Worm (Caenorhabditis elegans) whole organism, L3 larva: Measurements from ENCODE around the gene srh-235.

Source experiments
- aly-2 ChIP-seq: fragments of 150-350 bp; optimal IDR thresholded peaks from 2 replicates; lab custom pipeline; 2014; ENCODE audit warnings: missing biosample characterization, missing genetic modification characterization
- ama-1 ChIP-seq: fragments of 150-350 bp; optimal IDR thresholded peaks from 2 replicates; lab custom pipeline; 2018
- ceh-82 ChIP-seq: fragments of 150-350 bp; optimal IDR thresholded peaks from 2 replicates; lab custom pipeline; 2014; ENCODE audit warnings: missing biosample characterization, missing genetic modification characterization
- ceh-9 ChIP-seq: sonication (generic microtip); optimal IDR thresholded peaks from 2 replicates; lab custom pipeline; 2018; ENCODE audit warnings: missing biosample characterization, missing genetic modification characterization
- elt-3 ChIP-seq, 3 experiments: fragments of 150-350 bp in 1 of 3; sonication (generic microtip) in 2 of 3; optimal IDR thresholded peaks; 2 replicates in 2 of 3; 4 replicates in 1 of 3; lab custom pipeline; 2014 to 2017; ENCODE audit warnings: missing biosample characterization in 3 of 3, missing genetic modification characterization in 3 of 3
- fkh-10 ChIP-seq: sonication (generic microtip); optimal IDR thresholded peaks from 2 replicates; lab custom pipeline; 2017; ENCODE audit warnings: missing biosample characterization, missing genetic modification reagents, missing genetic modification characterization
- fos-1 ChIP-seq: fragments of 150-350 bp; optimal IDR thresholded peaks from 2 replicates; lab custom pipeline; 2014; ENCODE audit warnings: missing biosample characterization, missing genetic modification characterization
- mml-1 ChIP-seq: fragments of 150-350 bp; sonication (generic microtip); optimal IDR thresholded peaks from 3 replicates; lab custom pipeline; 2014; ENCODE audit warnings: missing biosample characterization, missing genetic modification characterization
- nhr-12 ChIP-seq: fragments of 150-350 bp; optimal IDR thresholded peaks from 2 replicates; lab custom pipeline; 2014; ENCODE audit warnings: missing biosample characterization, missing genetic modification characterization
- nhr-76 ChIP-seq: fragments of 150-350 bp; sonication (generic microtip); optimal IDR thresholded peaks from 5 replicates; lab custom pipeline; 2014; ENCODE audit warnings: missing biosample characterization, missing genetic modification characterization
- pha-4 ChIP-seq: fragments of 150-350 bp; optimal IDR thresholded peaks from 2 replicates; lab custom pipeline; 2014; ENCODE audit warnings: missing biosample characterization, missing genetic modification reagents, missing genetic modification characterization
- pqm-1 ChIP-seq: fragments of 150-350 bp; optimal IDR thresholded peaks from 2 replicates; lab custom pipeline; 2017; ENCODE audit warnings: missing biosample characterization, missing genetic modification characterization, inconsistent platforms
- ztf-11 ChIP-seq: fragments of 150-350 bp; optimal IDR thresholded peaks from 2 replicates; lab custom pipeline; 2014; ENCODE audit warnings: missing biosample characterization, missing genetic modification characterization

- TF ChIP-seq ztf-11 (tag; lab: Kevin White, UChicago) (no peak), pqm-1 (tag; lab: Kevin White, UChicago) (no peak), pha-4 (no peak), nhr-12 (no peak), ama-1 (no peak), ceh-9 (no peak), nhr-76 (tag; lab: Kevin White, UChicago) (no peak), fos-1 (no peak), aly-2 (no peak), elt-3 (tag; optimal IDR thresholded peaks at IDR 0.05; lab: Kevin White, UChicago) (no peak), fkh-10 (GFP tag; lab: Kevin White, UChicago) (no peak), mml-1 (tag; lab: Kevin White, UChicago) (no peak), ceh-82 (no peak)
Observed at ce11 chrV:17506289-17506688, 34.8 kb upstream of the srh-235 start, which contains the start of gene srw-31.
